Fruit fly (Drosophila melanogaster) whole organism, prepupa: ENCODE results near the gene CG42269.
A peak's percentile ranks its signal among the peaks of the same experiment; 100 is the strongest.

ENCODE experiments used
- Blimp-1 ChIP-seq: fragments of 200-800 bp; sonication (Bioruptor generic); optimal IDR thresholded peaks from 3 replicates; lab custom pipeline; 2017; ENCODE audit warnings: missing biosample characterization, missing genetic modification characterization, mild to moderate bottlenecking, moderate library complexity, missing genetic modification reagents
- CG11294 ChIP-seq: fragments of 200-800 bp; sonication (Bioruptor generic); IDR thresholded peaks from 2 replicates; pipeline ENCODE4 v1.3.6; 2022; ENCODE audit warnings: missing biosample characterization, missing genetic modification characterization
- CG4318 ChIP-seq: fragments of 200-800 bp; sonication (Bioruptor generic); optimal IDR thresholded peaks from 3 replicates; lab custom pipeline; 2017; ENCODE audit warnings: missing biosample characterization, mild to moderate bottlenecking, missing genetic modification characterization
- CG6276 ChIP-seq: fragments of 200-800 bp; sonication (Bioruptor generic); optimal IDR thresholded peaks from 2 replicates; lab custom pipeline; 2017; ENCODE audit warnings: missing biosample characterization, mild to moderate bottlenecking, missing genetic modification characterization
- OdsH ChIP-seq: fragments of 200-800 bp; sonication (Bioruptor generic); optimal IDR thresholded peaks from 3 replicates; lab custom pipeline; 2016; ENCODE audit warnings: missing biosample characterization, missing genetic modification characterization
- Smox ChIP-seq: fragments of 200-800 bp; sonication (Bioruptor generic); optimal IDR thresholded peaks from 3 replicates; lab custom pipeline; 2016; ENCODE audit warnings: missing biosample characterization, missing genetic modification characterization
- Sox102F ChIP-seq: fragments of 200-800 bp; sonication (Bioruptor generic); optimal IDR thresholded peaks from 2 replicates; lab custom pipeline; 2016; ENCODE audit warnings: missing biosample characterization, mild to moderate bottlenecking, missing genetic modification characterization
- Sox14 ChIP-seq: fragments of 200-800 bp; sonication (Bioruptor generic); optimal IDR thresholded peaks from 3 replicates; lab custom pipeline; 2016; ENCODE audit warnings: missing biosample characterization, missing genetic modification characterization
- Sox15 ChIP-seq: fragments of 200-800 bp; sonication (Bioruptor generic); optimal IDR thresholded peaks from 3 replicates; lab custom pipeline; 2016; ENCODE audit warnings: missing biosample characterization, missing genetic modification characterization
- topi ChIP-seq: fragments of 200-800 bp; sonication (Bioruptor generic); optimal IDR thresholded peaks from 3 replicates; lab custom pipeline; 2016; ENCODE audit warnings: missing biosample characterization, missing genetic modification characterization

dm6 chr3L:6071454-6072189 is 5.5 kb downstream of the CG42269 start, which contains the start of gene CG6602:
- TF ChIP-seq CG11294 (GFP tag; lab: Robert Waterston, UW): no peak
- peak; percentile 31 for TF ChIP-seq Blimp-1 (GFP tag; lab: Kevin White, UChicago)
- peak; percentile 59 for TF ChIP-seq OdsH (GFP tag; lab: Kevin White, UChicago)
- TF ChIP-seq CG6276 (GFP tag; lab: Kevin White, UChicago): no peak
- TF ChIP-seq Smox (GFP tag; lab: Kevin White, UChicago): no peak
- no peak for TF ChIP-seq Sox14 (GFP tag; lab: Kevin White, UChicago)
- TF ChIP-seq CG4318: no peak
- peak; percentile 41 for TF ChIP-seq Sox15 (GFP tag; lab: Kevin White, UChicago)
- peak; percentile 49 for TF ChIP-seq topi (GFP tag; lab: Kevin White, UChicago)
- TF ChIP-seq Sox102F (GFP tag; lab: Kevin White, UChicago): no peak
